Fruit fly (Drosophila melanogaster): ENCODE measurements around the gene Npc2e.

DNA sequence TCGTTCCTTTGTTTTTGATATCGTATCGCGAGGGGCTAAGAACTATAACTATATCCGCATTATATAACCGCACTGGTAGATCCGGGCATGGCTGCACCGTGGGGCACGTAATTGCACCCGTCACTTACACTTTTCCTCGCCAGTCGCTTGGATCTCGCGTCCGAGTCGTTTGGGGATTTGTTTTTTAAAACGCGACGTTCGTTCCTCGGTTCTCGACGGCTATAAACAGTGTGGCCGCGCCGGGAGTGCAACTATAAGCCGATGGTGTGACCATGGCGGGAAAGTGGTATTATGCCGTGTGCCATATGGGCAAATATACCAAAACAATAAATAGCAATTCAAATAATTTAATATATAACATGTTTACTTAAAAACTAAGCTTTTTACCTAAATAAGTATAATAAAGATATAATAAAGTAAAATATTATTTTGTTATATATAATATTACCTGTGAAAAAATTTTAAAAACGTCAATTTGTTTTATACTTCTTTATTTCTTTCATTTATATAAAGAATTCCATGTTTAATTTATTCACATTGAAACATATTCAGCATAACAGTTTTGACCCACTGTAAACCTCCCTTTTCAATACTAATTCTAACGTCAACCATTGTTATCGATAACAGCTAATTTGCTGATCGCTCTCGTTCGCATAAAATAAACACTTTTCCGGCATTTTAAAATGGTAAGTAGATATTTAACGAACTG, 10.3 kb upstream of the Npc2e start, which contains the start of the genes Mical and CG3909:
- peak; percentile 90 for TF ChIP-seq CG14014 (GFP tag; IDR thresholded peaks at IDR 0.05)
- no peak for TF ChIP-seq jing (GFP tag; optimal IDR thresholded peaks at IDR 0.05)
- peak; percentile 78; the same call in 2 of the 3 replicates for TF ChIP-seq Mrtf (GFP tag; IDR thresholded peaks at IDR 0.05)
- peak; percentile 83 for TF ChIP-seq CG2120 (GFP tag; optimal IDR thresholded peaks at IDR 0.05)
- peak; percentile 12; the same call in 1 of the 3 replicates for TF ChIP-seq sr (GFP tag; IDR thresholded peaks at IDR 0.05)
- TF ChIP-seq ATbp (GFP tag; optimal IDR thresholded peaks at IDR 0.05) = peak; percentile 53
- no peak for TF ChIP-seq Dip2 (GFP tag; IDR thresholded peaks at IDR 0.05)
- TF ChIP-seq seq (GFP tag; IDR thresholded peaks at IDR 0.05) = peak; percentile 83
- peak; percentile 94 for TF ChIP-seq CG12391 (tag; optimal IDR thresholded peaks at IDR 0.05)
- peak; percentile 33 for TF ChIP-seq CTCF (GFP tag; optimal IDR thresholded peaks at IDR 0.05)
- peak; percentile 91 for TF ChIP-seq ranshi (GFP tag; IDR thresholded peaks at IDR 0.05)
